Worm (Caenorhabditis elegans): ENCODE results near the gene F01D4.5.

DNA sequence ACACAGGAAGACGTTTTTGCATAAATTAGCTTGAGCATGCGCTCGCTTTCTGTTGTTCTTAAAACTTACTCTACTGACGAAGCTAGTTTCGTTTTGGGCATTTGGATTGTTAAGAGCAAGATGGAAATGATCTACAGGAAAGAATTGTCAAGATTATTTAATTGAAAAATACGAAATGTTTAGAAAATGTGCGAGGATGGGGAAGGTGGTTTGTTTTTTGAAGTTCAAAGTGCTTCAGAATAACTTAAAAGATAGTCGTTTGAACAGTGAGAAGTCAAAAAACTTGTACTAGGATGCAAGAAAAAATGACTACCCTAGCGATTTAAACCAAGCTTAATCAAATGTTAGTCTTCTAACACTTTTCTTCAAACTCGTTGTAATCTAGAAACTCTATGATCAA, 26.3 kb downstream of the F01D4.5 start, which contains the start of gene srb-17:
- TF ChIP-seq nhr-90 (tag; optimal IDR thresholded peaks at IDR 0.05) (no peak), ztf-18 (tag; optimal IDR thresholded peaks at IDR 0.05) (no peak), pha-4 (tag; optimal IDR thresholded peaks at IDR 0.05) (no peak), attf-5 (GFP tag; optimal IDR thresholded peaks at IDR 0.05) (no peak), Y53G8AR.9 (GFP tag; conservative IDR thresholded peaks at IDR 0.05) (no peak), ama-1 (optimal IDR thresholded peaks at IDR 0.05) (no peak), ama-1 (GFP tag; optimal IDR thresholded peaks at IDR 0.05) (no peak), mes-4 (tag; optimal IDR thresholded peaks at IDR 0.05) (no peak), F37B4.10 (GFP tag; IDR thresholded peaks at IDR 0.05) (no peak), B0261.1 (tag; optimal IDR thresholded peaks at IDR 0.05) (no peak), unc-62 (GFP tag; optimal IDR thresholded peaks at IDR 0.05) (no peak), F57C9.4 (tag; optimal IDR thresholded peaks at IDR 0.05) (no peak), ceh-79 (tag; optimal IDR thresholded peaks at IDR 0.05) (no peak)
